Worm (Caenorhabditis elegans) whole organism, midembryonic: Measurements from ENCODE around the gene F18A11.2.
"Not testable (repeated sequence)": the region's sequence is repeated elsewhere in the genome, so short reads cannot be mapped to it uniquely, and the experiment has no call there.

Source experiments
- T22C8.4 ChIP-seq: fragments of 200-800 bp; sonication (Bioruptor generic); IDR thresholded peaks from 2 replicates; pipeline ENCODE4 v1.3.6; 2022; ENCODE audit warnings: missing genetic modification characterization, missing compliant biosample characterization
- cog-1 ChIP-seq: sonication (generic microtip); optimal IDR thresholded peaks from 2 replicates; lab custom pipeline; 2016; ENCODE audit warnings: missing genetic modification characterization, missing compliant biosample characterization
- flt-1 ChIP-seq: fragments of 200-800 bp; sonication (Bioruptor generic); IDR thresholded peaks from 2 replicates; pipeline ENCODE4 v1.3.6; 2022; ENCODE audit warnings: missing genetic modification characterization, missing compliant biosample characterization
- klf-2 ChIP-seq: fragments of 200-800 bp; sonication (Bioruptor generic); conservative IDR thresholded peaks from 2 replicates; pipeline ENCODE4 v1.3.6; 2022; ENCODE audit warnings: missing genetic modification reagents, missing genetic modification characterization, missing compliant biosample characterization
- med-1 ChIP-seq: sonication (generic microtip); optimal IDR thresholded peaks from 2 replicates; lab custom pipeline; 2017; ENCODE audit warnings: missing genetic modification characterization, mild to moderate bottlenecking, missing compliant biosample characterization, antibody characterized with exemption, missing genetic modification reagents; ENCODE audit not compliant: insufficient read depth
- ref-1 ChIP-seq: fragments of 200-800 bp; sonication (Bioruptor generic); conservative IDR thresholded peaks from 2 replicates; pipeline ENCODE4 v1.3.6; 2022; ENCODE audit warnings: missing genetic modification reagents, missing genetic modification characterization, missing compliant biosample characterization
- tab-1 ChIP-seq: fragments of 200-800 bp; sonication (Bioruptor generic); IDR thresholded peaks from 2 replicates; pipeline ENCODE4 v1.3.6; 2022; ENCODE audit warnings: missing genetic modification characterization, missing compliant biosample characterization
- ztf-23 ChIP-seq: fragments of 200-800 bp; sonication (Bioruptor generic); IDR thresholded peaks from 2 replicates; pipeline ENCODE4 v1.3.6; 2022; ENCODE audit warnings: missing genetic modification reagents, missing genetic modification characterization, missing compliant biosample characterization
- ztf-29 ChIP-seq: fragments of 200-800 bp; sonication (Bioruptor generic); IDR thresholded peaks from 2 replicates; pipeline ENCODE4 v1.3.6; 2022; ENCODE audit warnings: missing genetic modification reagents, missing genetic modification characterization, missing compliant biosample characterization

The F18A11.2 gene

ce11 chrII:13073102-13073501 lies 41.6 kb downstream of the F18A11.2 start, which contains the start of gene F42G4.5:
Gene F42G4.5, plus strand, starts transcription at chrII:13073480.
- no peak for TF ChIP-seq flt-1 (GFP tag; lab: Robert Waterston, UW)
- no peak for TF ChIP-seq med-1 (GFP tag; lab: Kevin White, UChicago)
- TF ChIP-seq ztf-29 (GFP tag; lab: Robert Waterston, UW) = no peak
- no peak for TF ChIP-seq T22C8.4 (GFP tag; lab: Robert Waterston, UW)

- TF ChIP-seq ref-1 = no peak
- TF ChIP-seq ztf-29 (GFP tag; lab: Robert Waterston, UW) = no peak
- TF ChIP-seq flt-1 (GFP tag; lab: Robert Waterston, UW) = no peak
- no peak for TF ChIP-seq ztf-23 (GFP tag; lab: Robert Waterston, UW)
- no peak for TF ChIP-seq tab-1 (GFP tag; lab: Robert Waterston, UW)
- no peak for TF ChIP-seq med-1 (GFP tag; lab: Kevin White, UChicago)
- TF ChIP-seq klf-2 = no peak
- TF ChIP-seq T22C8.4 (GFP tag; lab: Robert Waterston, UW) = no peak
- TF ChIP-seq cog-1 = no peak
These were observed 42.2 kb downstream of the F18A11.2 start for ce11 chrII:13073742-13074141.

ce11 chrII:13076301-13076916 lies 44.9 kb downstream of the F18A11.2 start:
- TF ChIP-seq tab-1 (GFP tag; lab: Robert Waterston, UW) (no peak), cog-1 (no peak), med-1 (GFP tag; lab: Kevin White, UChicago) (no peak), ref-1 (no peak), ztf-23 (GFP tag; lab: Robert Waterston, UW) (no peak), ztf-29 (GFP tag; lab: Robert Waterston, UW) (no peak), klf-2 (no peak), flt-1 (GFP tag; lab: Robert Waterston, UW) (no peak), T22C8.4 (GFP tag; lab: Robert Waterston, UW) (no peak)

ce11 chrII:13077746-13078145 lies 46.2 kb downstream of the F18A11.2 start:
- no peak for TF ChIP-seq ref-1
- TF ChIP-seq med-1 (GFP tag; lab: Kevin White, UChicago) = no peak
- no peak for TF ChIP-seq ztf-29 (GFP tag; lab: Robert Waterston, UW)
- TF ChIP-seq ztf-23 (GFP tag; lab: Robert Waterston, UW) = no peak
- TF ChIP-seq T22C8.4 (GFP tag; lab: Robert Waterston, UW) = no peak
- TF ChIP-seq flt-1 (GFP tag; lab: Robert Waterston, UW) = no peak

- TF ChIP-seq flt-1 (GFP tag; lab: Robert Waterston, UW) (no peak), klf-2 (no peak), T22C8.4 (GFP tag; lab: Robert Waterston, UW) (no peak), cog-1 (no peak), ztf-29 (GFP tag; lab: Robert Waterston, UW) (no peak), ref-1 (no peak), tab-1 (GFP tag; lab: Robert Waterston, UW) (no peak), ztf-23 (GFP tag; lab: Robert Waterston, UW) (no peak), med-1 (GFP tag; lab: Kevin White, UChicago) (no peak)
These were observed 47.4 kb downstream of the F18A11.2 start, which contains the start of gene F42G4.6 for ce11 chrII:13078848-13079428. Gene F42G4.6, plus strand, starts transcription at chrII:13079378.

- not testable (repeated sequence) for TF ChIP-seq ztf-23 (GFP tag; lab: Robert Waterston, UW); cog-1; flt-1 (GFP tag; lab: Robert Waterston, UW)
These were observed 49.1 kb downstream of the F18A11.2 start, which contains the start of gene Y81G3A.2 for ce11 chrII:13080607-13081006. Gene Y81G3A.2, plus strand, starts transcription at chrII:13080907.

ce11 chrII:13082403-13082802 lies 50.9 kb downstream of the F18A11.2 start, which contains the start of gene Y81G3A.6:
Gene Y81G3A.6, minus strand, starts transcription at chrII:13082503.
- TF ChIP-seq cog-1; flt-1 (GFP tag; lab: Robert Waterston, UW); med-1 (GFP tag; lab: Kevin White, UChicago): not testable (repeated sequence)

ce11 chrII:13083752-13084214 lies 52.3 kb downstream of the F18A11.2 start, which contains the start of the genes Y81G3A.1 and gcn-2:
Gene Y81G3A.1, minus strand, starts transcription at chrII:13083926.
Gene gcn-2, plus strand, starts transcription at chrII:13084164.
- TF ChIP-seq ztf-23 (GFP tag; lab: Robert Waterston, UW) = no peak
- TF ChIP-seq cog-1 = no peak

- TF ChIP-seq ztf-23 (GFP tag; lab: Robert Waterston, UW) (no peak), T22C8.4 (GFP tag; lab: Robert Waterston, UW) (no peak), cog-1 (no peak), flt-1 (GFP tag; lab: Robert Waterston, UW) (no peak)
These were observed 54.5 kb downstream of the F18A11.2 start for ce11 chrII:13085951-13086350.
